Fruit fly (Drosophila melanogaster) whole organism, embryonic: ENCODE results near the gene CG8861.
A peak's percentile ranks its signal among the peaks of the same experiment; 100 is the strongest.

ENCODE experiments used
- Atf6 ChIP-seq: fragments of 200-800 bp; sonication (Bioruptor generic); IDR thresholded peaks from 2 replicates; pipeline ENCODE4 v1.3.6; 2022; ENCODE audit warnings: missing biosample characterization, missing genetic modification characterization
- BtbVII ChIP-seq: fragments of 200-800 bp; sonication (Bioruptor generic); optimal IDR thresholded peaks from 3 replicates; lab custom pipeline; 2017; ENCODE audit warnings: missing biosample characterization, mild to moderate bottlenecking, missing genetic modification characterization
- CG10462 ChIP-seq: fragments of 200-800 bp; sonication (Bioruptor generic); optimal IDR thresholded peaks from 2 replicates; lab custom pipeline; 2016; ENCODE audit warnings: missing biosample characterization, missing genetic modification characterization
- CG11093 ChIP-seq: fragments of 200-800 bp; sonication (Bioruptor generic); IDR thresholded peaks from 3 replicates; pipeline ENCODE4 v1.3.6; 2022; ENCODE audit warnings: missing biosample characterization, missing genetic modification characterization
- CG11398 ChIP-seq: fragments of 200-800 bp; sonication (Bioruptor generic); optimal IDR thresholded peaks from 2 replicates; lab custom pipeline; 2016; ENCODE audit warnings: missing biosample characterization, missing genetic modification characterization
- CG12219 ChIP-seq: fragments of 200-800 bp; sonication (Bioruptor generic); optimal IDR thresholded peaks from 3 replicates; lab custom pipeline; 2018; ENCODE audit warnings: missing biosample characterization, mild to moderate bottlenecking, missing genetic modification characterization
- CG13296 ChIP-seq: fragments of 200-800 bp; sonication (Bioruptor generic); optimal IDR thresholded peaks from 3 replicates; lab custom pipeline; 2018; ENCODE audit warnings: missing biosample characterization, mild to moderate bottlenecking, missing genetic modification characterization
- CG15073 ChIP-seq: fragments of 200-800 bp; sonication (Bioruptor generic); optimal IDR thresholded peaks from 2 replicates; lab custom pipeline; 2016; ENCODE audit warnings: missing biosample characterization, missing genetic modification characterization
- CG16815 ChIP-seq: fragments of 200-800 bp; sonication (Bioruptor generic); optimal IDR thresholded peaks from 3 replicates; lab custom pipeline; 2017; ENCODE audit warnings: missing biosample characterization, mild to moderate bottlenecking, missing genetic modification characterization
- CG17328 ChIP-seq: fragments of 200-800 bp; sonication (Bioruptor generic); IDR thresholded peaks from 2 replicates; pipeline ENCODE4 v1.3.6; 2022; ENCODE audit warnings: missing biosample characterization, missing genetic modification characterization
- CG32532 ChIP-seq: fragments of 200-800 bp; sonication (Bioruptor generic); IDR thresholded peaks from 2 replicates; pipeline ENCODE4 v1.3.6; 2022; ENCODE audit warnings: missing biosample characterization, missing genetic modification characterization
- CG32767 ChIP-seq: fragments of 200-800 bp; sonication (Bioruptor generic); IDR thresholded peaks from 2 replicates; pipeline ENCODE4 v1.3.6; 2022; ENCODE audit warnings: missing biosample characterization, missing genetic modification characterization
- CG34422 ChIP-seq: fragments of 200-800 bp; sonication (Bioruptor generic); IDR thresholded peaks from 3 replicates; pipeline ENCODE4 v1.3.6; 2022; ENCODE audit warnings: missing biosample characterization, missing genetic modification characterization
- CG5953 ChIP-seq: fragments of 200-800 bp; sonication (Bioruptor generic); IDR thresholded peaks from 2 replicates; pipeline ENCODE4 v1.3.6; 2022; ENCODE audit warnings: missing biosample characterization, missing genetic modification characterization
- CTCF ChIP-seq: fragments of 200-800 bp; sonication (Bioruptor generic); optimal IDR thresholded peaks from 2 replicates; lab custom pipeline; 2017; ENCODE audit warnings: missing biosample characterization, mild to moderate bottlenecking, missing genetic modification characterization, moderate library complexity
- D ChIP-seq, 2 experiments: fragments of 200-800 bp in 1 of 2; fragments of >200 bp in 1 of 2; sonication (Bioruptor generic) in 1 of 2; optimal IDR thresholded peaks; 2 replicates in 1 of 2; 3 replicates in 1 of 2; lab custom pipeline; 2017; ENCODE audit warnings: mild to moderate bottlenecking in 1 of 2, missing biosample characterization in 1 of 2, missing genetic modification characterization in 1 of 2, missing genetic modification reagents in 1 of 2
- Dfd ChIP-seq, 2 experiments: fragments of >200 bp; optimal IDR thresholded peaks; 2 replicates each; lab custom pipeline; 2017; ENCODE audit warnings: missing biosample characterization in 2 of 2, missing genetic modification characterization in 2 of 2
- Dp ChIP-seq: fragments of 200-800 bp; sonication (Bioruptor generic); optimal IDR thresholded peaks from 2 replicates; lab custom pipeline; 2018; ENCODE audit warnings: missing biosample characterization, mild to moderate bottlenecking, missing genetic modification characterization, moderate library complexity
- Eip74EF ChIP-seq, 2 experiments: fragments of 200-800 bp in 1 of 2; fragments of >200 bp in 1 of 2; sonication (Bioruptor generic) in 1 of 2; optimal IDR thresholded peaks; 2 replicates each; lab custom pipeline; 2017 to 2019; ENCODE audit warnings: missing biosample characterization in 2 of 2, missing genetic modification characterization in 2 of 2, mild to moderate bottlenecking in 1 of 2, moderate library complexity in 1 of 2
- Gsc ChIP-seq: fragments of 200-800 bp; sonication (Bioruptor generic); IDR thresholded peaks from 2 replicates; pipeline ENCODE4 v1.3.6; 2022; ENCODE audit warnings: missing biosample characterization, missing genetic modification characterization
- Gug ChIP-seq: fragments of 200-800 bp; sonication (Bioruptor generic); IDR thresholded peaks from 4 replicates; pipeline ENCODE4 v1.3.6; 2022; ENCODE audit warnings: missing biosample characterization, missing genetic modification characterization
- HHEX ChIP-seq: fragments of 200-800 bp; sonication (Bioruptor generic); optimal IDR thresholded peaks from 3 replicates; lab custom pipeline; 2017; ENCODE audit warnings: missing biosample characterization, mild to moderate bottlenecking, missing genetic modification characterization, missing genetic modification reagents
- Hsf ChIP-seq: fragments of 200-800 bp; sonication (Bioruptor generic); optimal IDR thresholded peaks from 3 replicates; lab custom pipeline; 2016; ENCODE audit warnings: missing biosample characterization, missing genetic modification characterization
- Kr ChIP-seq: fragments of 200-800 bp; sonication (Bioruptor generic); optimal IDR thresholded peaks from 2 replicates; lab custom pipeline; 2017; ENCODE audit warnings: missing biosample characterization, mild to moderate bottlenecking, missing genetic modification characterization
- Lhr ChIP-seq: fragments of 200-800 bp; sonication (Bioruptor generic); optimal IDR thresholded peaks from 3 replicates; lab custom pipeline; 2017; ENCODE audit warnings: mild to moderate bottlenecking, missing biosample characterization, missing genetic modification reagents, missing genetic modification characterization
- Max ChIP-seq: fragments of 200-800 bp; sonication (Bioruptor generic); optimal IDR thresholded peaks from 2 replicates; lab custom pipeline; 2016; ENCODE audit warnings: missing biosample characterization, mild to moderate bottlenecking, missing genetic modification characterization
- Oli ChIP-seq: fragments of 200-800 bp; sonication (Bioruptor generic); optimal IDR thresholded peaks from 2 replicates; lab custom pipeline; 2018; ENCODE audit warnings: missing biosample characterization, mild to moderate bottlenecking, missing genetic modification characterization, moderate library complexity
- Ravus ChIP-seq: fragments of 200-800 bp; sonication (Bioruptor generic); IDR thresholded peaks from 2 replicates; pipeline ENCODE4 v1.3.6; 2022; ENCODE audit warnings: missing biosample characterization, missing genetic modification characterization
- Trl ChIP-seq, 3 experiments: fragments of >200 bp in 2 of 3; fragments of 200-800 bp in 1 of 3; sonication (Bioruptor generic) in 1 of 3; optimal IDR thresholded peaks; 2 replicates in 1 of 3; 3 replicates in 2 of 3; lab custom pipeline; 2016 to 2017; ENCODE audit warnings: missing biosample characterization in 1 of 3, missing genetic modification characterization in 1 of 3
- cad ChIP-seq: fragments of >200 bp; optimal IDR thresholded peaks from 2 replicates; lab custom pipeline; 2017; ENCODE audit warnings: missing biosample characterization, missing genetic modification characterization
- cato ChIP-seq: fragments of 200-800 bp; sonication (Bioruptor generic); optimal IDR thresholded peaks from 2 replicates; lab custom pipeline; 2016; ENCODE audit warnings: missing biosample characterization, missing genetic modification characterization, borderline replicate concordance
- caup ChIP-seq: fragments of 200-800 bp; sonication (Bioruptor generic); optimal IDR thresholded peaks from 3 replicates; lab custom pipeline; 2017; ENCODE audit warnings: missing biosample characterization, mild to moderate bottlenecking, missing genetic modification characterization, moderate library complexity; ENCODE audit not compliant: severe bottlenecking
- cwo ChIP-seq: fragments of 200-800 bp; sonication (Bioruptor generic); optimal IDR thresholded peaks from 3 replicates; lab custom pipeline; 2017; ENCODE audit warnings: missing biosample characterization, missing genetic modification characterization, mild to moderate bottlenecking, moderate library complexity, missing genetic modification reagents
- dmrt99B ChIP-seq: fragments of 200-800 bp; sonication (Bioruptor generic); optimal IDR thresholded peaks from 2 replicates; lab custom pipeline; 2018; ENCODE audit warnings: missing biosample characterization, mild to moderate bottlenecking, missing genetic modification characterization, moderate library complexity
- fru ChIP-seq: fragments of >200 bp; optimal IDR thresholded peaks from 2 replicates; lab custom pipeline; 2017
- ftz-f1 ChIP-seq: fragments of 200-800 bp; sonication (Bioruptor generic); optimal IDR thresholded peaks from 2 replicates; lab custom pipeline; 2016; ENCODE audit warnings: missing biosample characterization, missing genetic modification characterization
- fu2 ChIP-seq: fragments of 200-800 bp; sonication (Bioruptor generic); optimal IDR thresholded peaks from 2 replicates; lab custom pipeline; 2016; ENCODE audit warnings: missing biosample characterization, missing genetic modification characterization
- gro ChIP-seq: fragments of 200-800 bp; sonication (Bioruptor generic); optimal IDR thresholded peaks from 2 replicates; lab custom pipeline; 2016; ENCODE audit warnings: missing biosample characterization, missing genetic modification characterization
- klu ChIP-seq: fragments of 200-800 bp; sonication (Bioruptor generic); IDR thresholded peaks from 2 replicates; pipeline ENCODE4 v1.3.6; 2022; ENCODE audit warnings: missing biosample characterization, missing genetic modification characterization
- lbe ChIP-seq: fragments of 200-800 bp; sonication (Bioruptor generic); optimal IDR thresholded peaks from 2 replicates; lab custom pipeline; 2016; ENCODE audit warnings: missing biosample characterization, mild to moderate bottlenecking, missing genetic modification characterization
- lilli ChIP-seq: fragments of 200-800 bp; sonication (Bioruptor generic); optimal IDR thresholded peaks from 3 replicates; lab custom pipeline; 2016; ENCODE audit warnings: missing biosample characterization, missing genetic modification characterization
- mirr ChIP-seq: fragments of 200-800 bp; sonication (Bioruptor generic); optimal IDR thresholded peaks from 3 replicates; lab custom pipeline; 2018; ENCODE audit warnings: missing biosample characterization, mild to moderate bottlenecking, missing genetic modification characterization
- org-1 ChIP-seq: fragments of 200-800 bp; sonication (Bioruptor generic); optimal IDR thresholded peaks from 2 replicates; lab custom pipeline; 2017; ENCODE audit warnings: missing biosample characterization, missing genetic modification characterization
- pan ChIP-seq, 4 experiments: fragments of >200 bp in 3 of 4; fragments of 200-800 bp in 1 of 4; sonication (Bioruptor generic) in 1 of 4; optimal IDR thresholded peaks in 3 of 4; IDR thresholded peaks in 1 of 4; 2 replicates each; pipeline versions ENCODE4 v1.3.6 to Lab custom; 2017 to 2022; ENCODE audit warnings: missing biosample characterization in 2 of 4, missing genetic modification characterization in 2 of 4, mixed read lengths in 1 of 4
- phol ChIP-seq: fragments of 200-800 bp; sonication (Bioruptor generic); optimal IDR thresholded peaks from 3 replicates; lab custom pipeline; 2018; ENCODE audit warnings: missing biosample characterization, mild to moderate bottlenecking, missing genetic modification characterization, moderate library complexity
- seq ChIP-seq: fragments of 200-800 bp; sonication (Bioruptor generic); IDR thresholded peaks from 2 replicates; pipeline ENCODE4 v1.3.6; 2022; ENCODE audit warnings: missing biosample characterization, missing genetic modification characterization
- sima ChIP-seq: fragments of 200-800 bp; sonication (Bioruptor generic); optimal IDR thresholded peaks from 2 replicates; lab custom pipeline; 2016; ENCODE audit warnings: missing biosample characterization, missing genetic modification characterization
- tx ChIP-seq: fragments of 200-800 bp; sonication (Bioruptor generic); optimal IDR thresholded peaks from 2 replicates; lab custom pipeline; 2016; ENCODE audit warnings: missing biosample characterization, missing genetic modification characterization

Gene CG8861

DNA sequence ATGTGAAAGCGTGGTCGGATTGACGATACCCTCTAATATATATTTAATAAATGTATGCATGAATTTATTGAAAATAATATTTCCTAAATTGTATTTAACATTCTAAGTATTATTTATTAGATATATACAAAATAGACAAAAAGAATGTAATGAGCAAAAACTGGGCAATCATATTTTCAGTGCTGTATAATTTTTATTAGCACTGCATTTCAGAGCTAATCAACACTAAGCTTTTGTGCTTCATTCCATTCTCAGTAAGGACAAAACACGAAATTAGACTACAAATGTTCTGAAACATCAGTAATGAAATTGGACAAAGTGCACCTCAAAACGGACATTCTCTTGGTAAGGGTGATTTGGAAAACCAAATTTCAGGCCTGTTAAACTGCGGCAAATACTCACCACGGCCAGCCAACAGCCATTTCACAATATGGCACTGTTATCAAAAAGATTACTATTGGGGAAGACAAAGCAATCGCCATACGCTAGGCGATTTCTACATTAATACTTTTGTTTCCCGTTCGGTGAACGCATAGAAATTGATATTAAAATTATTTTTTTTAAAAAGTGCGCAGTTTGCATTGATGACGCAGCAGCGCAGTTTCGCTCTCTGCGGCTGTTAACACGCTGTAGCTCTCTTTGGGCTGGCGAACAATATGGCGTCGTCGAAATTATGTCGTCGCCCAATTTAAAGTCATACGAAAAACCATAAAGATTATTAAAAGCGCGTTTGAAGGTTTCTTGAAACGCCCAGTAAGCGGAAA lies 12.3 kb upstream of the CG8861 start (continued):
- peak; percentile 86 for TF ChIP-seq BtbVII
- peak; percentile 41 for TF ChIP-seq lbe (GFP tag; lab: Kevin White, UChicago)
- TF ChIP-seq org-1 (GFP tag; lab: Kevin White, UChicago) = peak; percentile 90
- peak; percentile 74 for TF ChIP-seq seq (GFP tag; lab: Robert Waterston, UW)
- TF ChIP-seq tx (GFP tag; lab: Kevin White, UChicago) = peak; percentile 59
- peak; percentile 92 for TF ChIP-seq Oli (tag; lab: Kevin White, UChicago)
- peak; percentile 72 for TF ChIP-seq CG10462 (GFP tag; lab: Kevin White, UChicago)
- TF ChIP-seq CG11093 (GFP tag; lab: Robert Waterston, UW) = peak; percentile 78
- peak; percentile 74 for TF ChIP-seq CG12219
- TF ChIP-seq Hsf (GFP tag; lab: Kevin White, UChicago) = peak; percentile 71
- TF ChIP-seq cad = no peak
- TF ChIP-seq fu2 (GFP tag; lab: Kevin White, UChicago) = peak; percentile 56
- peak; percentile 72 for TF ChIP-seq klu (GFP tag; lab: Robert Waterston, UW)
- peak; percentile 82 for TF ChIP-seq Atf6
- peak; percentile 83 for TF ChIP-seq Max
- TF ChIP-seq pan (optimal IDR thresholded peaks at IDR 0.05; lab: Kevin White, UChicago) = peak in 1 of 2 experiments; percentile 24
- peak in 1 of 2 experiments; percentile 87 for TF ChIP-seq pan (GFP tag; optimal IDR thresholded peaks at IDR 0.05 in 1 of 2, IDR thresholded peaks at IDR 0.05 in 1 of 2)
- peak; percentile 86 for TF ChIP-seq CG16815 (GFP tag; lab: Kevin White, UChicago)
- no peak for TF ChIP-seq CG5953
- peak; percentile 59 for TF ChIP-seq Lhr (GFP tag; lab: Kevin White, UChicago)
- peak; percentile 64 for TF ChIP-seq cato (GFP tag; lab: Kevin White, UChicago)
- TF ChIP-seq CG13296 (GFP tag; lab: Kevin White, UChicago) = peak; percentile 91
- TF ChIP-seq CG11398 (GFP tag; lab: Kevin White, UChicago) = peak; percentile 51
- TF ChIP-seq Dfd (GFP tag; optimal IDR thresholded peaks at IDR 0.05; lab: Kevin White, UChicago) = no peak
- no peak for TF ChIP-seq ftz-f1 (GFP tag; lab: Kevin White, UChicago)
- TF ChIP-seq CG15073 = peak; percentile 35
- TF ChIP-seq CG34422 (GFP tag; lab: Robert Waterston, UW) = peak; percentile 80
- peak; percentile 68; the same call in 3 of the 4 replicates for TF ChIP-seq Gug (GFP tag; lab: Robert Waterston, UW)
- TF ChIP-seq HHEX (GFP tag; lab: Kevin White, UChicago) = peak; percentile 89
- TF ChIP-seq dmrt99B (tag; lab: Kevin White, UChicago) = peak; percentile 91
- peak; percentile 88 for TF ChIP-seq CG32532 (GFP tag; lab: Robert Waterston, UW)
- peak in 1 of 2 experiments; percentile 77 for TF ChIP-seq Eip74EF (GFP tag; optimal IDR thresholded peaks at IDR 0.05; lab: Kevin White, UChicago)
- TF ChIP-seq sima (GFP tag; lab: Kevin White, UChicago) = no peak
- peak; percentile 26 for TF ChIP-seq Kr
- TF ChIP-seq fru = no peak
- peak; percentile 41 for TF ChIP-seq CTCF (GFP tag; lab: Kevin White, UChicago)
- TF ChIP-seq mirr = peak; percentile 73
- peak; percentile 87 for TF ChIP-seq caup (GFP tag; lab: Kevin White, UChicago)
- TF ChIP-seq CG32767 = peak; percentile 80
- peak; percentile 65 to 79 for TF ChIP-seq Trl (optimal IDR thresholded peaks at IDR 0.05; lab: Kevin White, UChicago)
- TF ChIP-seq Trl (GFP tag; optimal IDR thresholded peaks at IDR 0.05; lab: Kevin White, UChicago) = peak; percentile 70
- TF ChIP-seq Gsc (GFP tag; lab: Robert Waterston, UW) = no peak
- peak; percentile 38 for TF ChIP-seq gro
- TF ChIP-seq cwo (GFP tag; lab: Kevin White, UChicago) = peak; percentile 87
- TF ChIP-seq Ravus (GFP tag; lab: Robert Waterston, UW) = peak; percentile 49
- peak; percentile 88 for TF ChIP-seq phol
- peak; percentile 85 for TF ChIP-seq lilli (GFP tag; lab: Kevin White, UChicago)
- TF ChIP-seq CG17328 (GFP tag; lab: Robert Waterston, UW) = peak; percentile 76
- no peak for TF ChIP-seq Dp (GFP tag; lab: Kevin White, UChicago)
- no peak for TF ChIP-seq D (optimal IDR thresholded peaks at IDR 0.05; lab: Kevin White, UChicago)
- TF ChIP-seq D (GFP tag; optimal IDR thresholded peaks at IDR 0.05; lab: Kevin White, UChicago) = peak; percentile 90
